Worm (Caenorhabditis elegans) whole organism, late embryonic: ENCODE data around the gene ZK512.1.

Experiments
- ceh-45 ChIP-seq: fragments of 200-800 bp; sonication (Bioruptor generic); IDR thresholded peaks from 2 replicates; pipeline ENCODE4 v1.3.6; 2022; ENCODE audit warnings: missing genetic modification reagents, missing genetic modification characterization, missing compliant biosample characterization
- fkh-10 ChIP-seq: fragments of 150-350 bp; optimal IDR thresholded peaks from 2 replicates; lab custom pipeline; 2014; ENCODE audit warnings: missing biosample characterization, missing genetic modification reagents, missing genetic modification characterization
- pqm-1 ChIP-seq: sonication (generic microtip); optimal IDR thresholded peaks from 2 replicates; lab custom pipeline; 2016; ENCODE audit warnings: missing genetic modification characterization, missing compliant biosample characterization
- zip-5 ChIP-seq: sonication (generic microtip); optimal IDR thresholded peaks from 2 replicates; lab custom pipeline; 2016; ENCODE audit warnings: missing genetic modification characterization, missing compliant biosample characterization

DNA sequence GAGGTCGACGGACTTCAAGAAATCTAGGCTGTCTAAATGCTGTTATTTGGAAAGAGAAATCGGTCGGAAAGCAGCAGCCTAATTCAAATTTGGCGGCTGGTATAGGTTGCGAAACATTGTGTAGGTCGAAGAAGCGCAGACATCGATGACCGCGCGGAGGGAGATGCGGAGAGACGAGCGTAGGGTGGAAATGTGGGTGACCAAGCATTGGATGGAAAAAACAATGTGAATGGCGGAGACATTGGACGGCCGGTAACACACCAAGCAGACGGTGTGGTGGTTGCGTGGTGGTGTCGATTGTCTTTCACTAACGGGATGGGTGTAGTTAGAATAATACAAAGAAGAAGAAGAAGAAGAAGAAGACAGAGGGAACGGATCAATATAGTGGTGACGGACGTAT, 2.3 kb upstream of the ZK512.1 start:
- TF ChIP-seq fkh-10, result no peak
- TF ChIP-seq ceh-45 (GFP tag; lab: Robert Waterston, UW), result no peak
- no peak for TF ChIP-seq zip-5
- TF ChIP-seq pqm-1, result no peak
